Worm (Caenorhabditis elegans) whole organism, L3 larva: ENCODE measurements around the gene R02D5.10.

Experiments
- R02D3.7 ChIP-seq: fragments of 150-350 bp; optimal IDR thresholded peaks from 2 replicates; lab custom pipeline; 2014; ENCODE audit warnings: missing biosample characterization, missing genetic modification characterization
- ZK546.5 ChIP-seq: sonication (generic microtip); optimal IDR thresholded peaks from 2 replicates; lab custom pipeline; 2017; ENCODE audit warnings: missing biosample characterization, missing genetic modification characterization
- aly-2 ChIP-seq: fragments of 150-350 bp; optimal IDR thresholded peaks from 2 replicates; lab custom pipeline; 2014; ENCODE audit warnings: missing biosample characterization, missing genetic modification characterization
- ama-1 ChIP-seq: fragments of 150-350 bp; optimal IDR thresholded peaks from 2 replicates; lab custom pipeline; 2018
- ceh-16 ChIP-seq: sonication (generic microtip); optimal IDR thresholded peaks from 2 replicates; lab custom pipeline; 2017; ENCODE audit warnings: missing biosample characterization, missing genetic modification characterization
- ceh-28 ChIP-seq: fragments of 150-350 bp; optimal IDR thresholded peaks from 2 replicates; lab custom pipeline; 2014; ENCODE audit warnings: missing biosample characterization, missing genetic modification reagents, missing genetic modification characterization
- ceh-82 ChIP-seq: fragments of 150-350 bp; optimal IDR thresholded peaks from 2 replicates; lab custom pipeline; 2014; ENCODE audit warnings: missing biosample characterization, missing genetic modification characterization
- ceh-9 ChIP-seq: sonication (generic microtip); optimal IDR thresholded peaks from 2 replicates; lab custom pipeline; 2018; ENCODE audit warnings: missing biosample characterization, missing genetic modification characterization
- daf-12 ChIP-seq: fragments of 150-350 bp; optimal IDR thresholded peaks from 2 replicates; lab custom pipeline; 2014; ENCODE audit warnings: missing biosample characterization, missing genetic modification reagents, missing genetic modification characterization
- egl-27 ChIP-seq: sonication (generic microtip); optimal IDR thresholded peaks from 4 replicates; lab custom pipeline; 2017; ENCODE audit warnings: missing biosample characterization, missing genetic modification reagents, missing genetic modification characterization
- egl-5 ChIP-seq: fragments of 150-350 bp; optimal IDR thresholded peaks from 2 replicates; lab custom pipeline; 2017; ENCODE audit warnings: missing biosample characterization, missing genetic modification reagents, missing genetic modification characterization, inconsistent platforms
- elt-1 ChIP-seq: fragments of 150-350 bp; optimal IDR thresholded peaks from 2 replicates; lab custom pipeline; 2014; ENCODE audit warnings: missing biosample characterization, missing genetic modification characterization
- elt-2 ChIP-seq: sonication (generic microtip); optimal IDR thresholded peaks from 2 replicates; lab custom pipeline; 2016; ENCODE audit warnings: missing genetic modification reagents, mild to moderate bottlenecking, missing genetic modification characterization, missing compliant biosample characterization
- elt-3 ChIP-seq, 3 experiments: fragments of 150-350 bp in 1 of 3; sonication (generic microtip) in 2 of 3; optimal IDR thresholded peaks; 2 replicates in 2 of 3; 4 replicates in 1 of 3; lab custom pipeline; 2014 to 2017; ENCODE audit warnings: missing biosample characterization in 3 of 3, missing genetic modification characterization in 3 of 3
- eor-1 ChIP-seq, 2 experiments: fragments of 150-350 bp; optimal IDR thresholded peaks; 2 replicates each; lab custom pipeline; 2014 to 2018; ENCODE audit warnings: missing biosample characterization in 2 of 2, missing genetic modification characterization in 2 of 2
- fkh-10 ChIP-seq: sonication (generic microtip); optimal IDR thresholded peaks from 2 replicates; lab custom pipeline; 2017; ENCODE audit warnings: missing biosample characterization, missing genetic modification reagents, missing genetic modification characterization
- fkh-2 ChIP-seq: fragments of 150-350 bp; optimal IDR thresholded peaks from 2 replicates; lab custom pipeline; 2014; ENCODE audit warnings: missing biosample characterization, missing genetic modification reagents, missing genetic modification characterization
- fos-1 ChIP-seq: fragments of 150-350 bp; optimal IDR thresholded peaks from 2 replicates; lab custom pipeline; 2014; ENCODE audit warnings: missing biosample characterization, missing genetic modification characterization
- hmg-11 ChIP-seq: sonication (generic microtip); optimal IDR thresholded peaks from 2 replicates; lab custom pipeline; 2016; ENCODE audit warnings: missing genetic modification characterization, missing compliant biosample characterization
- jun-1 ChIP-seq: fragments of 150-350 bp; optimal IDR thresholded peaks from 2 replicates; lab custom pipeline; 2014; ENCODE audit warnings: missing biosample characterization, missing genetic modification reagents, missing genetic modification characterization
- lin-15B ChIP-seq: fragments of 150-350 bp; optimal IDR thresholded peaks from 2 replicates; lab custom pipeline; 2014; ENCODE audit warnings: missing biosample characterization, missing genetic modification characterization
- lin-39 ChIP-seq: fragments of 150-350 bp; optimal IDR thresholded peaks from 2 replicates; lab custom pipeline; 2018; ENCODE audit warnings: missing biosample characterization, missing genetic modification reagents, missing genetic modification characterization
- lsy-12 ChIP-seq: sonication (generic microtip); optimal IDR thresholded peaks from 2 replicates; lab custom pipeline; 2016; ENCODE audit warnings: mild to moderate bottlenecking, missing genetic modification characterization, missing compliant biosample characterization
- mdl-1 ChIP-seq: fragments of 150-350 bp; optimal IDR thresholded peaks from 2 replicates; lab custom pipeline; 2014; ENCODE audit warnings: missing biosample characterization, missing genetic modification characterization
- mml-1 ChIP-seq: fragments of 150-350 bp; sonication (generic microtip); optimal IDR thresholded peaks from 3 replicates; lab custom pipeline; 2014; ENCODE audit warnings: missing biosample characterization, missing genetic modification characterization
- nfya-1 ChIP-seq: sonication (generic microtip); optimal IDR thresholded peaks from 2 replicates; lab custom pipeline; 2017; ENCODE audit warnings: missing genetic modification characterization, mild to moderate bottlenecking, missing compliant biosample characterization, antibody characterized with exemption, moderate library complexity; ENCODE audit not compliant: insufficient read depth
- nhr-11 ChIP-seq: fragments of 150-350 bp; optimal IDR thresholded peaks from 2 replicates; lab custom pipeline; 2014; ENCODE audit warnings: missing biosample characterization, missing genetic modification characterization
- nhr-12 ChIP-seq: fragments of 150-350 bp; optimal IDR thresholded peaks from 2 replicates; lab custom pipeline; 2014; ENCODE audit warnings: missing biosample characterization, missing genetic modification characterization
- nhr-23 ChIP-seq: fragments of 150-350 bp; optimal IDR thresholded peaks from 2 replicates; lab custom pipeline; 2014; ENCODE audit warnings: missing biosample characterization, missing genetic modification reagents, missing genetic modification characterization
- nhr-237 ChIP-seq: fragments of 150-350 bp; optimal IDR thresholded peaks from 2 replicates; lab custom pipeline; 2014; ENCODE audit warnings: missing biosample characterization, missing genetic modification characterization
- nhr-25 ChIP-seq: sonication (generic microtip); optimal IDR thresholded peaks from 2 replicates; lab custom pipeline; 2017; ENCODE audit warnings: missing biosample characterization, missing genetic modification characterization
- nhr-28 ChIP-seq: fragments of 150-350 bp; optimal IDR thresholded peaks from 2 replicates; lab custom pipeline; 2014; ENCODE audit warnings: missing biosample characterization, missing genetic modification characterization
- nhr-43 ChIP-seq: sonication (generic microtip); optimal IDR thresholded peaks from 2 replicates; lab custom pipeline; 2016; ENCODE audit warnings: mild to moderate bottlenecking, missing genetic modification characterization, missing compliant biosample characterization; ENCODE audit not compliant: poor library complexity, severe bottlenecking
- nhr-67 ChIP-seq: fragments of 150-350 bp; optimal IDR thresholded peaks from 2 replicates; lab custom pipeline; 2014; ENCODE audit warnings: missing biosample characterization, missing genetic modification characterization
- nhr-76 ChIP-seq: fragments of 150-350 bp; sonication (generic microtip); optimal IDR thresholded peaks from 5 replicates; lab custom pipeline; 2014; ENCODE audit warnings: missing biosample characterization, missing genetic modification characterization
- nhr-77 ChIP-seq: fragments of 150-350 bp; optimal IDR thresholded peaks from 2 replicates; lab custom pipeline; 2014; ENCODE audit warnings: missing biosample characterization, missing genetic modification characterization
- pha-4 ChIP-seq: fragments of 150-350 bp; optimal IDR thresholded peaks from 2 replicates; lab custom pipeline; 2014; ENCODE audit warnings: missing biosample characterization, missing genetic modification reagents, missing genetic modification characterization
- pqm-1 ChIP-seq: fragments of 150-350 bp; optimal IDR thresholded peaks from 2 replicates; lab custom pipeline; 2017; ENCODE audit warnings: missing biosample characterization, missing genetic modification characterization, inconsistent platforms
- sea-2 ChIP-seq: fragments of 150-350 bp; sonication (generic microtip); optimal IDR thresholded peaks from 4 replicates; lab custom pipeline; 2014; ENCODE audit warnings: missing biosample characterization, missing genetic modification reagents, missing genetic modification characterization
- skn-1 ChIP-seq: fragments of 150-350 bp; optimal IDR thresholded peaks from 2 replicates; lab custom pipeline; 2014; ENCODE audit warnings: missing biosample characterization, missing genetic modification characterization
- snpc-4 ChIP-seq: fragments of 150-350 bp; optimal IDR thresholded peaks from 2 replicates; lab custom pipeline; 2014; ENCODE audit warnings: missing biosample characterization, missing genetic modification characterization
- tbx-2 ChIP-seq: sonication (generic microtip); optimal IDR thresholded peaks from 2 replicates; lab custom pipeline; 2016; ENCODE audit warnings: mild to moderate bottlenecking, missing genetic modification characterization, missing compliant biosample characterization
- unc-39 ChIP-seq: sonication (generic microtip); optimal IDR thresholded peaks from 4 replicates; lab custom pipeline; 2017; ENCODE audit warnings: missing biosample characterization, missing genetic modification characterization
- unc-62 ChIP-seq: fragments of 150-350 bp; sonication (generic microtip); optimal IDR thresholded peaks from 4 replicates; lab custom pipeline; 2014; ENCODE audit warnings: missing biosample characterization, missing genetic modification reagents, missing genetic modification characterization
- zag-1 ChIP-seq: fragments of 150-350 bp; optimal IDR thresholded peaks from 2 replicates; lab custom pipeline; 2014; ENCODE audit warnings: missing biosample characterization, missing genetic modification characterization
- ztf-11 ChIP-seq: fragments of 150-350 bp; optimal IDR thresholded peaks from 2 replicates; lab custom pipeline; 2014; ENCODE audit warnings: missing biosample characterization, missing genetic modification characterization
- ztf-4 ChIP-seq: fragments of 150-350 bp; optimal IDR thresholded peaks from 2 replicates; lab custom pipeline; 2014; ENCODE audit warnings: missing biosample characterization, missing genetic modification characterization

R02D5.10 gene

DNA sequence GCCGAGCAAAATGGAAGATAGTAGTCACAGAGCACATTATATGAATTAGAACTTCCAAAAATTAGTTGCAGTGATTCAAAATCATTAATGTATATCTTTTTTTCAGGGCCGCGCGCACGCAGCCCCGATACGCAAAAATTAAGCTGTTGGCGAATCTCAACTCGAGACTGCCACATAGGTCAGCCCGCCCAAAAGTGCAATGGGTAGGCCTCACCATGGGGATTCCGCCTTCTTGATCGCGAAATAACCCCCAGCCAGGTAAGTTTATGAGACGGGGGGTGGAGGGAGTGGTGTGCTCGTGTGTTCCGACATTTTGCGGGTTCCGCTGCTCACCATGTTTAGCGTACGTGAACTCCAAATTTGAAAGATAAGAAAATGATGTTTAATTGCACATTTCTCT is 19.0 kb upstream of the R02D5.10 start, which contains the start of gene F08H9.3:
Gene F08H9.3, minus strand, starts transcription at position 252 of the 400 bp plus-strand sequence.
- TF ChIP-seq ama-1 (lab: Kevin White, UChicago) (peak; percentile 3), elt-2 (tag; lab: Kevin White, UChicago) (peak; percentile 69), snpc-4 (tag; lab: Kevin White, UChicago) (peak; percentile 87), pqm-1 (tag; lab: Kevin White, UChicago) (peak; percentile 69)

DNA sequence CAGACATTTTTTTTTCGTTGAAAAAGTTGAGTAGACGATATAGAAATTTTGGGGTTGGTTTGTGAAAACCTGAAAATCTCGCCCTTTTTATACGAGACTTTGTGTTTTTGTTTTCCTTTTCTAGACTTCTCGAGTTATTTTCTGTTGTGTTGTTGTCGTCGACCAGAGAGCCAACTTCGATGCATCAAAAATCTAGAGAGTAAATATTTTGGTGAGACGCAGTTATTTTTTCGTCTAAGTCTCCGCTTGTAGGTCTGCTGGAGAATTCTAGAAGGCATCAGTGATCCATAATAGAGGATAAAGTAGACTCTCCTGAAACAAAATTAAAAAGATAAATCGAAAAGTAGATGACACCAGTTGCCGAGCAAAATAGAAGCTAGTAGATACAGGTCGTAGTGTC is 17.7 kb upstream of the R02D5.10 start, which contains the start of gene F08H9.4:
Gene F08H9.4, minus strand, starts transcription at position 61 of the 400 bp plus-strand sequence.
- TF ChIP-seq elt-2 (tag; lab: Kevin White, UChicago) = no peak
- no peak for TF ChIP-seq fkh-2 (tag; lab: Kevin White, UChicago)
- no peak for TF ChIP-seq nhr-23
- no peak for TF ChIP-seq hmg-11
- no peak for TF ChIP-seq eor-1 (tag; optimal IDR thresholded peaks at IDR 0.05; lab: Kevin White, UChicago)
- TF ChIP-seq nhr-76 = no peak
- no peak for TF ChIP-seq lin-39

DNA sequence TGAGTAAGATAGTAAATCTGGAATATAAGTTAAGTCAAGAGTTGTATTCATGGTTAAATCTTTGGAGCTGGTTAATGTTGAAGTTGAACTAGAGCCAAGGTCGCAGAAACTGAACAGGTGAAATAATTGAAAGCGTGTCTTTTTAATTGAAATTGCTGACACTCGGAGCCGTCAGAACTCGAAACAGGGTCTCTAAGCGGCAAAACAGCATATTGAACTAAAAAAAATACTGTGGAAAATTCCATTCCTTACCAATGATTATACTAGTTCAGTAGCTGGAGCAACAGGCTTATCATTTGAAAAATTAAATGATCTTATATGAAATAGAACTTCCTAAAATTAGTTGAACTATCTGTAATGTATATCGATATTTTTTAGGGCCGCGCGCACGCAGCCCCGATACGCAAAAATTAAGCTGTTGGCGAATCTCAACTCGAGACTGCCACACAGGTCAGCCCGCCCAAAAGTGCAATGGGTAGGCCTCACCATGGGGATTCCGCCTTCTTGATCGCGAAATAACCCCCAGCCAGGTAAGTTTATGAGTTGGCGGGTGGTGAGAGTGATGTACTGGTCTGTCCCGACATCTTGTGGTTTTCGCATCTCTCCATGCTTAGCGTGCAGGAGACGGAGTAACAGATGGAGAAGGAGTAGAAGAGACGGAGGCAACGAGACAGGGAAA is 13.8 kb upstream of the R02D5.10 start, which contains the start of gene srz-97:
Gene srz-97, minus strand, starts transcription at position 51 of the 679 bp plus-strand sequence.
- no peak for TF ChIP-seq nhr-12 (tag; lab: Kevin White, UChicago)
- TF ChIP-seq nfya-1 (tag; lab: Kevin White, UChicago) = no peak
- TF ChIP-seq elt-3 (tag; optimal IDR thresholded peaks at IDR 0.05; lab: Kevin White, UChicago) = no peak
- TF ChIP-seq lin-15B (tag; lab: Kevin White, UChicago) = no peak
- TF ChIP-seq hmg-11 = no peak
- no peak for TF ChIP-seq nhr-28 (tag; lab: Kevin White, UChicago)
- no peak for TF ChIP-seq lsy-12 (tag; lab: Kevin White, UChicago)
- TF ChIP-seq pqm-1 (tag; lab: Kevin White, UChicago) = peak; percentile 54
- TF ChIP-seq elt-2 (tag; lab: Kevin White, UChicago) = peak; percentile 47
- TF ChIP-seq pha-4 (tag; lab: Kevin White, UChicago) = no peak
- TF ChIP-seq ZK546.5 = no peak
- no peak for TF ChIP-seq ceh-82
- TF ChIP-seq aly-2 (tag; lab: Kevin White, UChicago) = no peak
- peak; percentile 42 for TF ChIP-seq nhr-77
- TF ChIP-seq snpc-4 (tag; lab: Kevin White, UChicago) = peak; percentile 97
- TF ChIP-seq ztf-11 (tag; lab: Kevin White, UChicago) = no peak
- TF ChIP-seq skn-1 (tag; lab: Kevin White, UChicago) = no peak
- TF ChIP-seq daf-12 (tag; lab: Kevin White, UChicago) = no peak
- TF ChIP-seq lin-39 = no peak
- no peak for TF ChIP-seq fkh-10
- no peak for TF ChIP-seq fkh-2 (tag; lab: Kevin White, UChicago)
- peak; percentile 54 for TF ChIP-seq nhr-25 (tag; lab: Kevin White, UChicago)
- TF ChIP-seq R02D3.7 (tag; lab: Kevin White, UChicago) = peak; percentile 36
- TF ChIP-seq nhr-67 = no peak
- TF ChIP-seq zag-1 (tag; lab: Kevin White, UChicago) = no peak
- no peak for TF ChIP-seq egl-27
- TF ChIP-seq nhr-23 = no peak
- no peak for TF ChIP-seq unc-39
- TF ChIP-seq nhr-237 = no peak
- no peak for TF ChIP-seq mdl-1 (tag; lab: Kevin White, UChicago)
- no peak for TF ChIP-seq nhr-76
- no peak for TF ChIP-seq tbx-2 (tag; lab: Kevin White, UChicago)
- no peak for TF ChIP-seq sea-2
- peak; percentile 34 for TF ChIP-seq nhr-43 (tag; lab: Kevin White, UChicago)
- no peak for TF ChIP-seq mml-1
- TF ChIP-seq ama-1 (lab: Kevin White, UChicago) = no peak
- TF ChIP-seq unc-62 (GFP tag; lab: Kevin White, UChicago) = no peak
- no peak for TF ChIP-seq elt-1 (tag; lab: Kevin White, UChicago)
- TF ChIP-seq fos-1 (tag; lab: Kevin White, UChicago) = no peak
- TF ChIP-seq nhr-11 (tag; lab: Kevin White, UChicago) = no peak
- no peak for TF ChIP-seq eor-1 (tag; optimal IDR thresholded peaks at IDR 0.05; lab: Kevin White, UChicago)
- no peak for TF ChIP-seq ztf-4 (tag; lab: Kevin White, UChicago)
- no peak for TF ChIP-seq ceh-16 (tag; lab: Kevin White, UChicago)
- no peak for TF ChIP-seq ceh-28 (tag; lab: Kevin White, UChicago)
- TF ChIP-seq jun-1 (tag; lab: Kevin White, UChicago) = no peak
- no peak for TF ChIP-seq egl-5 (tag; lab: Kevin White, UChicago)
- no peak for TF ChIP-seq ceh-9 (tag; lab: Kevin White, UChicago)
